Worm (Caenorhabditis elegans) whole organism, young adult: Measurements from ENCODE around the gene pigk-1.
A peak's percentile ranks its signal among the peaks of the same experiment; 100 is the strongest.

ENCODE experiments used
- D2030.7 ChIP-seq: fragments of 200-800 bp; sonication (Bioruptor generic); IDR thresholded peaks from 2 replicates; pipeline ENCODE4 v1.3.6; 2022; ENCODE audit warnings: missing genetic modification reagents, missing genetic modification characterization, missing compliant biosample characterization
- F23B12.7 ChIP-seq: sonication (generic microtip); optimal IDR thresholded peaks from 2 replicates; lab custom pipeline; 2017; ENCODE audit warnings: missing genetic modification characterization, mild to moderate bottlenecking, missing compliant biosample characterization, antibody characterized with exemption, moderate library complexity; ENCODE audit not compliant: insufficient read depth
- F33H1.4 ChIP-seq: fragments of 200-800 bp; sonication (Bioruptor generic); IDR thresholded peaks from 2 replicates; pipeline ENCODE4 v1.3.6; 2022; ENCODE audit warnings: missing genetic modification reagents, missing genetic modification characterization, missing compliant biosample characterization
- F37B4.10 ChIP-seq: fragments of 200-800 bp; sonication (Bioruptor generic); IDR thresholded peaks from 2 replicates; pipeline ENCODE4 v1.3.6; 2022; ENCODE audit warnings: missing genetic modification characterization, missing compliant biosample characterization
- K12H6.12 ChIP-seq: fragments of 200-800 bp; sonication (Bioruptor generic); optimal IDR thresholded peaks from 2 replicates; lab custom pipeline; 2018; ENCODE audit warnings: mild to moderate bottlenecking, missing genetic modification characterization, missing compliant biosample characterization
- T26A5.8 ChIP-seq: sonication (generic microtip); optimal IDR thresholded peaks from 2 replicates; lab custom pipeline; 2016; ENCODE audit warnings: missing genetic modification characterization, missing compliant biosample characterization
- Y67H2A.10 ChIP-seq: fragments of 200-800 bp; sonication (Bioruptor generic); conservative IDR thresholded peaks from 2 replicates; pipeline ENCODE4 v1.3.6; 2022; ENCODE audit warnings: missing genetic modification reagents, missing genetic modification characterization, missing compliant biosample characterization
- ama-1 ChIP-seq, 3 experiments: fragments of 150-350 bp in 1 of 3; sonication (generic microtip) in 2 of 3; optimal IDR thresholded peaks; 2 replicates each; lab custom pipeline; 2014 to 2018; ENCODE audit warnings: missing biosample characterization in 2 of 3, missing genetic modification characterization in 2 of 3, missing genetic modification reagents in 2 of 3
- aptf-3 ChIP-seq: fragments of 200-800 bp; sonication (Bioruptor generic); IDR thresholded peaks from 2 replicates; pipeline ENCODE4 v1.3.6; 2022; ENCODE audit warnings: missing genetic modification characterization, missing compliant biosample characterization
- atf-7 ChIP-seq: sonication (generic microtip); optimal IDR thresholded peaks from 2 replicates; lab custom pipeline; 2017; ENCODE audit warnings: mild to moderate bottlenecking, missing genetic modification characterization, missing compliant biosample characterization
- athp-1 ChIP-seq: sonication (generic microtip); optimal IDR thresholded peaks from 2 replicates; lab custom pipeline; 2017; ENCODE audit warnings: mild to moderate bottlenecking, missing genetic modification characterization, missing compliant biosample characterization
- bed-2 ChIP-seq: fragments of 200-800 bp; sonication (Bioruptor generic); IDR thresholded peaks from 2 replicates; pipeline ENCODE4 v1.3.6; 2022; ENCODE audit warnings: missing genetic modification reagents, missing genetic modification characterization, missing compliant biosample characterization
- ccch-3 ChIP-seq: fragments of 200-800 bp; sonication (Bioruptor generic); optimal IDR thresholded peaks from 2 replicates; lab custom pipeline; 2018; ENCODE audit warnings: mild to moderate bottlenecking, missing genetic modification characterization, missing compliant biosample characterization
- cebp-1 ChIP-seq, 2 experiments: fragments of 200-800 bp in 1 of 2; sonication (Bioruptor generic) in 1 of 2; sonication (generic microtip) in 1 of 2; IDR thresholded peaks in 1 of 2; optimal IDR thresholded peaks in 1 of 2; 2 replicates each; pipeline versions ENCODE4 v1.3.6 to Lab custom; 2017 to 2022; ENCODE audit warnings: missing compliant biosample characterization in 2 of 2, missing genetic modification characterization in 2 of 2, mild to moderate bottlenecking in 1 of 2, missing genetic modification reagents in 1 of 2, moderate library complexity in 1 of 2
- ceh-100 ChIP-seq: fragments of 200-800 bp; sonication (Bioruptor generic); IDR thresholded peaks from 2 replicates; pipeline ENCODE4 v1.3.6; 2022; ENCODE audit warnings: missing genetic modification reagents, missing genetic modification characterization, missing compliant biosample characterization
- ceh-91 ChIP-seq: fragments of 200-800 bp; sonication (Bioruptor generic); IDR thresholded peaks from 2 replicates; pipeline ENCODE4 v1.3.6; 2022; ENCODE audit warnings: missing genetic modification reagents, missing genetic modification characterization, missing compliant biosample characterization
- dox-1 ChIP-seq: fragments of 200-800 bp; sonication (Bioruptor generic); IDR thresholded peaks from 2 replicates; pipeline ENCODE4 v1.3.6; 2022; ENCODE audit warnings: missing genetic modification reagents, missing genetic modification characterization, missing compliant biosample characterization
- dpl-1 ChIP-seq: fragments of 150-350 bp; optimal IDR thresholded peaks from 2 replicates; lab custom pipeline; 2014; ENCODE audit warnings: missing biosample characterization, missing genetic modification reagents, missing genetic modification characterization
- efl-1 ChIP-seq: fragments of 150-350 bp; optimal IDR thresholded peaks from 2 replicates; lab custom pipeline; 2014; ENCODE audit warnings: missing biosample characterization, missing genetic modification reagents, missing genetic modification characterization
- him-1 ChIP-seq: sonication (generic microtip); optimal IDR thresholded peaks from 2 replicates; lab custom pipeline; 2016; ENCODE audit warnings: missing genotype, missing genetic modification reagents, missing genetic modification characterization, missing compliant biosample characterization
- hmg-1.2 ChIP-seq: fragments of 200-800 bp; sonication (Bioruptor generic); IDR thresholded peaks from 2 replicates; pipeline ENCODE4 v1.3.6; 2022; ENCODE audit warnings: missing genetic modification reagents, missing genetic modification characterization, missing compliant biosample characterization
- let-607 ChIP-seq, 2 experiments: fragments of 200-800 bp in 1 of 2; sonication (Bioruptor generic) in 1 of 2; sonication (generic microtip) in 1 of 2; optimal IDR thresholded peaks; 2 replicates each; lab custom pipeline; 2016 to 2018; ENCODE audit warnings: mild to moderate bottlenecking in 2 of 2, missing compliant biosample characterization in 2 of 2, missing genetic modification characterization in 2 of 2, moderate library complexity in 2 of 2, missing genotype in 1 of 2
- lin-35 ChIP-seq, 3 experiments: fragments of 150-350 bp in 2 of 3; sonication (generic microtip) in 1 of 3; optimal IDR thresholded peaks; 2 replicates each; lab custom pipeline; 2014 to 2018; ENCODE audit warnings: missing biosample characterization in 3 of 3, missing genetic modification characterization in 3 of 3, missing genetic modification reagents in 3 of 3
- lin-54 ChIP-seq: fragments of 200-800 bp; sonication (Bioruptor generic); optimal IDR thresholded peaks from 2 replicates; lab custom pipeline; 2018; ENCODE audit warnings: mild to moderate bottlenecking, missing genetic modification characterization, missing compliant biosample characterization
- lsl-1 ChIP-seq: fragments of 200-800 bp; sonication (Bioruptor generic); optimal IDR thresholded peaks from 2 replicates; lab custom pipeline; 2018; ENCODE audit warnings: mild to moderate bottlenecking, missing genetic modification characterization, moderate library complexity, missing compliant biosample characterization
- madf-6 ChIP-seq: fragments of 200-800 bp; sonication (Bioruptor generic); IDR thresholded peaks from 2 replicates; pipeline ENCODE4 v1.3.6; 2022; ENCODE audit warnings: missing genetic modification reagents, missing genetic modification characterization, missing compliant biosample characterization
- madf-8 ChIP-seq: fragments of 200-800 bp; sonication (Bioruptor generic); conservative IDR thresholded peaks from 2 replicates; pipeline ENCODE4 v1.3.6; 2022; ENCODE audit warnings: missing genetic modification reagents, missing genetic modification characterization, missing compliant biosample characterization
- mxl-1 ChIP-seq: sonication (generic microtip); optimal IDR thresholded peaks from 2 replicates; lab custom pipeline; 2016; ENCODE audit warnings: missing genetic modification characterization, missing compliant biosample characterization
- nfya-1 ChIP-seq: sonication (generic microtip); optimal IDR thresholded peaks from 2 replicates; lab custom pipeline; 2017; ENCODE audit warnings: antibody characterized with exemption, missing compliant biosample characterization, missing genetic modification characterization, borderline replicate concordance; ENCODE audit not compliant: insufficient read depth
- nfyb-1 ChIP-seq: fragments of 200-800 bp; sonication (Bioruptor generic); IDR thresholded peaks from 2 replicates; pipeline ENCODE4 v1.3.6; 2022; ENCODE audit warnings: missing genetic modification reagents, missing genetic modification characterization, missing compliant biosample characterization
- nhr-80 ChIP-seq: sonication (generic microtip); optimal IDR thresholded peaks from 2 replicates; lab custom pipeline; 2016; ENCODE audit warnings: missing genetic modification characterization, missing compliant biosample characterization
- sdz-38 ChIP-seq: sonication (generic microtip); optimal IDR thresholded peaks from 2 replicates; lab custom pipeline; 2016; ENCODE audit warnings: missing genotype, missing genetic modification characterization, missing compliant biosample characterization
- snpc-1.1 ChIP-seq: sonication (generic microtip); optimal IDR thresholded peaks from 2 replicates; lab custom pipeline; 2017; ENCODE audit warnings: missing genetic modification characterization, mild to moderate bottlenecking, missing compliant biosample characterization, antibody characterized with exemption, moderate library complexity, missing genotype, missing genetic modification reagents; ENCODE audit not compliant: insufficient read depth
- somi-1 ChIP-seq: fragments of 200-800 bp; sonication (Bioruptor generic); optimal IDR thresholded peaks from 2 replicates; lab custom pipeline; 2018; ENCODE audit warnings: mild to moderate bottlenecking, missing genetic modification characterization, missing compliant biosample characterization
- xnd-1 ChIP-seq: sonication (generic microtip); optimal IDR thresholded peaks from 2 replicates; lab custom pipeline; 2016; ENCODE audit warnings: missing genotype, missing genetic modification reagents, missing genetic modification characterization, missing compliant biosample characterization
- ztf-25 ChIP-seq: fragments of 200-800 bp; sonication (Bioruptor generic); IDR thresholded peaks from 2 replicates; pipeline ENCODE4 v1.3.6; 2022; ENCODE audit warnings: missing genetic modification reagents, missing genetic modification characterization, missing compliant biosample characterization

pigk-1 gene

DNA sequence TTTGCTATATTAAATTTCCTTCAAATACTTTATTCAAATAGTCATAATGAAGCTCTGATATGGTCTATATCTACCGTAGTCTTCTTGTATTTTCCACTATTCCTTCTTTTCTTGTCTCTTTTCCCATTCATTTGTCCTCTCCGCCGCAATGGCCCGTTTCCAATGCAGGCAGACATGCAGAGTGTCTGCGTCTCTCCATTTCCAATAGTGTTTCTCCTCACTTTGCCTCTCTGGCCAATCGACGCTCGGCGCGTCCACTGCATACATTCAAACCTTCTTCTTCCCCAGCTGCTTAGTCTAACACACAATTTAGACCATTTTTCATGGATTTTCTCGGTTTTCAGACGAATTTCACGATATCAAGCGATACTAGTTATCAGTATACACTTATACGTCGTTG is 15.4 kb upstream of the pigk-1 start:
- TF ChIP-seq aptf-3 (GFP tag; lab: Robert Waterston, UW), result no peak
- peak; percentile 95 for TF ChIP-seq nfyb-1 (GFP tag; lab: Robert Waterston, UW)
- no peak for TF ChIP-seq sdz-38 (tag; lab: Kevin White, UChicago)
- no peak for TF ChIP-seq mxl-1 (tag; lab: Kevin White, UChicago)
- TF ChIP-seq bed-2, result no peak
- no peak for TF ChIP-seq F37B4.10 (GFP tag; lab: Robert Waterston, UW)
- no peak for TF ChIP-seq lin-35 (GFP tag; optimal IDR thresholded peaks at IDR 0.05; lab: Kevin White, UChicago)
- peak in 1 of 2 experiments; percentile 48 for TF ChIP-seq let-607 (tag; optimal IDR thresholded peaks at IDR 0.05; lab: Kevin White, UChicago)
- TF ChIP-seq cebp-1 (GFP tag; IDR thresholded peaks at IDR 0.05; lab: Robert Waterston, UW), result no peak
- TF ChIP-seq cebp-1 (tag; optimal IDR thresholded peaks at IDR 0.05; lab: Kevin White, UChicago), result peak; percentile 31
- no peak for TF ChIP-seq ceh-100 (GFP tag; lab: Robert Waterston, UW)
- TF ChIP-seq hmg-1.2 (GFP tag; lab: Robert Waterston, UW), result peak; percentile 100

DNA sequence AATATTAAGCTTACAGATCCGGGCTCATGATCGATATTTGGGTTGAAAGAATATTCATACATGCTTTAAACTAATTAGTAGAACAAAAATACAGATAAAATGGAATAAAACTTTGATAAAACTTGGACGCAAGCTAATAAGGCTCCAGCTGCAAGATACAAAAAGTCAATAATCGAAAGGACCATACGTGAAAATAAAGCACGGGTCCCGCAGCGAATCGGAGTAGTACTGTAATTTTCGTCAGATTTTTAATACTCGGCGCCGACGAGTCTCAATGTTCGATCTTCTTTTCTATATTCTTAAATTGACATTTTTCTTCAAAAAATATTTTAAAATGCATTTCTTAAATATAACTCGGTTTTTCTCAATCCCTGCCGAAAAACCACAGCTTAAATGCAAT is 14.9 kb upstream of the pigk-1 start, which contains the start of gene spo-11:
spo-11 (minus strand) TSS at position 189 of the 400 bp plus-strand sequence.
- no peak for TF ChIP-seq nhr-80
- TF ChIP-seq lin-54 (GFP tag; lab: Kevin White, UChicago), result peak; percentile 2
- TF ChIP-seq T26A5.8 (tag; lab: Kevin White, UChicago), result no peak
- TF ChIP-seq ceh-91 (GFP tag; lab: Robert Waterston, UW), result 0 out of 2 replicates have a peak, but pooled peaks have one; percentile 36
- TF ChIP-seq atf-7 (tag; lab: Kevin White, UChicago), result no peak
- TF ChIP-seq ccch-3 (GFP tag; lab: Kevin White, UChicago), result no peak
- peak; percentile 94 for TF ChIP-seq lsl-1 (GFP tag; lab: Kevin White, UChicago)
- TF ChIP-seq F23B12.7, result no peak
- TF ChIP-seq efl-1 (GFP tag; lab: Kevin White, UChicago), result peak; percentile 5
- TF ChIP-seq snpc-1.1 (tag; lab: Kevin White, UChicago), result no peak
- no peak for TF ChIP-seq him-1 (tag; lab: Kevin White, UChicago)
- peak; percentile 92 for TF ChIP-seq F33H1.4 (GFP tag; lab: Robert Waterston, UW)
- no peak for TF ChIP-seq K12H6.12
- peak; percentile 83 for TF ChIP-seq xnd-1
- TF ChIP-seq D2030.7, result 0 out of 2 replicates have a peak, but pooled peaks have one; percentile 18
- no peak for TF ChIP-seq dox-1 (GFP tag; lab: Robert Waterston, UW)
- TF ChIP-seq athp-1, result no peak
- TF ChIP-seq madf-8 (GFP tag; lab: Robert Waterston, UW), result peak; percentile 48
- no peak for TF ChIP-seq ztf-25 (GFP tag; lab: Robert Waterston, UW)
- TF ChIP-seq dpl-1, result no peak
- no peak for TF ChIP-seq somi-1
- TF ChIP-seq madf-6 (GFP tag; lab: Robert Waterston, UW), result peak; percentile 90
- no peak for TF ChIP-seq nfya-1 (tag; lab: Kevin White, UChicago)

DNA sequence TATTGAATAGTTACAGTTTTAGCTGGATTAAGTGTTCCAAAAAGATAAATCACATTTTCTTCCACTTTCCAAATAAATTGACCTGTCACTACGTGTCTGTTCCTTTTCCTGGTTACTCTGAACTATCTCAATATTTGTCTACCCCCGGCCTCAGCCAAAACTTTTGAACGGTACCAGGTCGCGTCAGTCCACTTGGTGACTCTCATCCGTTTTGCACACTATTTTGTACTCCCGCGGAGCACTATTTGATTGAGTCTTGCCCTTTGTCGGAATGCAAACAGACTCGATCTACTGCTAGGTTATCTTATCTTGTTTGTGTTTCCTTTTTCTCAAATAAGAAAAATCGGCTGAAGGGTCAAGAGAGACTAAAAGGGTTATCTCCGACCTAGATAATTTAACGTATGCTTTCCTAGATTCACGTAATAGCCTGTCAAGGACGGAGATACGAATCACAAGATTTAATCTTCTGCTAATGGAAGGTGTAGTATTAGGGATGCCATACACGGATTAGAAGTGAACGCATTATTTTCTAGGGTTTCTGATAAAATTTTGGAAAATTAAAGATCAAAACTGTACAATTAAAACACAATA is 10.2 kb upstream of the pigk-1 start:
- peak; percentile 5 for TF ChIP-seq ama-1 (optimal IDR thresholded peaks at IDR 0.05; lab: Kevin White, UChicago)
- no peak for TF ChIP-seq ama-1 (GFP tag; optimal IDR thresholded peaks at IDR 0.05; lab: Kevin White, UChicago)
- TF ChIP-seq Y67H2A.10 (GFP tag; lab: Robert Waterston, UW), result no peak
